Fruit fly (Drosophila melanogaster) whole organism, embryonic: ENCODE results near the gene CG17264.

Source experiments
- CG10565 ChIP-seq: fragments of 200-800 bp; sonication (Bioruptor generic); optimal IDR thresholded peaks from 3 replicates; lab custom pipeline; 2016; ENCODE audit warnings: missing biosample characterization, mild to moderate bottlenecking, missing genetic modification characterization
- CG12769 ChIP-seq: fragments of 200-800 bp; sonication (Bioruptor generic); optimal IDR thresholded peaks from 2 replicates; lab custom pipeline; 2019; ENCODE audit warnings: missing biosample characterization, mild to moderate bottlenecking, missing genetic modification characterization, moderate library complexity
- CG3995 ChIP-seq: fragments of 200-800 bp; sonication (Bioruptor generic); optimal IDR thresholded peaks from 3 replicates; lab custom pipeline; 2016; ENCODE audit warnings: missing biosample characterization, missing genetic modification characterization
- CG4328 ChIP-seq: fragments of 200-800 bp; sonication (Bioruptor generic); optimal IDR thresholded peaks from 3 replicates; lab custom pipeline; 2017; ENCODE audit warnings: missing biosample characterization, missing genetic modification reagents, missing genetic modification characterization
- Kr ChIP-seq: fragments of 200-800 bp; sonication (Bioruptor generic); optimal IDR thresholded peaks from 2 replicates; lab custom pipeline; 2017; ENCODE audit warnings: missing biosample characterization, mild to moderate bottlenecking, missing genetic modification characterization
- jigr1 ChIP-seq: fragments of 200-800 bp; sonication (Bioruptor generic); IDR thresholded peaks from 3 replicates; pipeline ENCODE4 v1.3.6; 2022; ENCODE audit warnings: missing biosample characterization, missing genetic modification characterization

DNA sequence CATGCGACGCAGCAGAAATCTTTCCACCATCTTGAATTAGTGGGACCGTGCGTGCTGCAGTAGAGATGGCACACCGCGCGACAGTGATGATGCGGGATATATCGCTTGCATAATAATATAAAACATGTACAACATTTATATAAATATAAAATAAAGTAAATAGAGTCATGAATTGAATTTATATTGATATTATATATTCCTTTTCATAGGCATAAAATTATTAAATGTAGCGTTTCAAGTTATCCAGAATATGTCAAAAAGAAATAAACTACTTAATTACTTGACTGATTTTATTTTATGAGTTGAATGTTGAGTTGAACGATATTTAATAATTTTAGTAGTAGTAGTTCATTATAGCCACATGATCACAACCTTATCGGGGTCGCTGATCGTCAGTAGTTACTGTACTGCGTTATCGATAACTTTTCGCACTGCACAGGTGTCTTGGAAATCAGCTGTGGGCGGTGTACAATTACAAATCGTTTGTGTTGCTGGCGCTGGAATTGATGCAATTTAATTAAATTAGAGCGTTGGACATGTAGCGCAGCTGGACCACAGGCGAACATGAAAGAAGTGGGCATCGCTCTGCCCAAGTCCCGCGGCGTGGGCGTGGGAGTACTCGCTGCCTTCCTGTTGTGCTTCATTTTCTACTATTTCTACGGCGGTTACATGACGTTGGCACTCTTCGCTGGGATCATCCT, 30.5 kb upstream of the CG17264 start, which contains the start of the genes Chd1 and Bem46:
- TF ChIP-seq Kr (no peak), CG3995 (GFP tag; lab: Kevin White, UChicago) (peak; percentile 46), CG4328 (GFP tag; lab: Kevin White, UChicago) (peak; percentile 81), CG12769 (tag; lab: Kevin White, UChicago) (no peak), jigr1 (GFP tag; lab: Robert Waterston, UW) (no peak; the same call in none of the 3 replicates), CG10565 (peak; percentile 19)
